Fruit fly (Drosophila melanogaster): Measurements from ENCODE around the gene smp-30.
A peak's percentile ranks its signal among the peaks of the same experiment; 100 is the strongest.

smp-30 gene

dm6 chr3R:14714147-14714903 lies 36.7 kb downstream of the smp-30 start (continued):
- TF ChIP-seq Pdp1 (GFP tag; optimal IDR thresholded peaks at IDR 0.05) (peak in 1 of 2 experiments; percentile 32), E2f1 (GFP tag; IDR thresholded peaks at IDR 0.05) (peak; percentile 46; the same call in 1 of the 2 replicates), BtbVII (GFP tag; optimal IDR thresholded peaks at IDR 0.05) (peak; percentile 46), Xrp1 (GFP tag; IDR thresholded peaks at IDR 0.05) (peak; percentile 79), odd (GFP tag; optimal IDR thresholded peaks at IDR 0.05) (peak; percentile 21), Nf-YC (tag; optimal IDR thresholded peaks at IDR 0.05) (peak; percentile 23), CG10209 (GFP tag; optimal IDR thresholded peaks at IDR 0.05) (peak; percentile 73), CG5245 (GFP tag; optimal IDR thresholded peaks at IDR 0.05) (peak; percentile 81), CG2129 (GFP tag; IDR thresholded peaks at IDR 0.05; ENCODE audit: partially characterized antibody) (no peak), CG2678 (tag; optimal IDR thresholded peaks at IDR 0.05) (peak; percentile 82), CG13287 (GFP tag; IDR thresholded peaks at IDR 0.05; ENCODE audit: partially characterized antibody) (0 out of 2 replicates have a peak, but pooled peaks have one; percentile 6), lov (optimal IDR thresholded peaks at IDR 0.05) (no peak), lov (GFP tag; IDR thresholded peaks at IDR 0.05) (no peak), CG10959 (GFP tag; IDR thresholded peaks at IDR 0.05) (peak; percentile 85), gce (GFP tag; IDR thresholded peaks at IDR 0.05) (0 out of 3 replicates have a peak, but pooled peaks have one; percentile 5), al (GFP tag; IDR thresholded peaks at IDR 0.05) (no peak), CG17568 (GFP tag; optimal IDR thresholded peaks at IDR 0.05) (no peak), CG30431 (GFP tag; optimal IDR thresholded peaks at IDR 0.05) (peak; percentile 24), CG30403 (GFP tag; optimal IDR thresholded peaks at IDR 0.05) (no peak), tap (tag; optimal IDR thresholded peaks at IDR 0.05) (peak; percentile 78), emc (GFP tag; optimal IDR thresholded peaks at IDR 0.05) (no peak), CG1602 (GFP tag; optimal IDR thresholded peaks at IDR 0.05) (peak; percentile 48), CG17359 (tag; optimal IDR thresholded peaks at IDR 0.05) (peak; percentile 90), grn (GFP tag; optimal IDR thresholded peaks at IDR 0.05) (peak; percentile 1), CG18599 (GFP tag; optimal IDR thresholded peaks at IDR 0.05) (peak; percentile 76), Kr (GFP tag; optimal IDR thresholded peaks at IDR 0.05) (peak; percentile 5), fd102C (GFP tag; optimal IDR thresholded peaks at IDR 0.05) (peak; percentile 73), vfl (GFP tag; optimal IDR thresholded peaks at IDR 0.05) (peak; percentile 11), pan (optimal IDR thresholded peaks at IDR 0.05) (no peak), pan (GFP tag; optimal IDR thresholded peaks at IDR 0.05 in 1 of 2, IDR thresholded peaks at IDR 0.05 in 1 of 2) (peak in 1 of 2 experiments; percentile 49), run (tag; optimal IDR thresholded peaks at IDR 0.05) (peak; percentile 39), CG11723 (GFP tag; optimal IDR thresholded peaks at IDR 0.05) (no peak), CG9609 (GFP tag; optimal IDR thresholded peaks at IDR 0.05) (no peak), lola (GFP tag; optimal IDR thresholded peaks at IDR 0.05) (peak in 1 of 3 experiments; percentile 37), Six4 (GFP tag; optimal IDR thresholded peaks at IDR 0.05) (peak; percentile 79), CG12219 (GFP tag; optimal IDR thresholded peaks at IDR 0.05) (no peak), CG10267 (tag; optimal IDR thresholded peaks at IDR 0.05) (peak; percentile 90), bsh (GFP tag; optimal IDR thresholded peaks at IDR 0.05) (peak in 1 of 2 experiments; percentile 90), fd3F (GFP tag; optimal IDR thresholded peaks at IDR 0.05) (no peak), ara (GFP tag; IDR thresholded peaks at IDR 0.05) (peak; percentile 60), CG6689 (GFP tag; IDR thresholded peaks at IDR 0.05) (peak; percentile 70; the same call in 1 of the 2 replicates), her (GFP tag; optimal IDR thresholded peaks at IDR 0.05) (peak; percentile 60), danr (GFP tag; IDR thresholded peaks at IDR 0.05) (no peak), Dbx (GFP tag; IDR thresholded peaks at IDR 0.05) (no peak), CG12391 (tag; optimal IDR thresholded peaks at IDR 0.05) (no peak), CG3838 (GFP tag; optimal IDR thresholded peaks at IDR 0.05) (peak; percentile 65), Sry-β (GFP tag; optimal IDR thresholded peaks at IDR 0.05) (peak; percentile 59), wek (GFP tag; optimal IDR thresholded peaks at IDR 0.05) (peak; percentile 34)

Measured in whole organism, embryonic.